Fruit fly (Drosophila melanogaster) whole organism, embryonic: ENCODE data around the gene CG31176.

Experiments used
- Abd-B ChIP-seq: fragments of 200-800 bp; sonication (Bioruptor generic); optimal IDR thresholded peaks from 2 replicates; lab custom pipeline; 2018; ENCODE audit warnings: missing biosample characterization, mild to moderate bottlenecking, missing genetic modification characterization, moderate library complexity
- B-H2 ChIP-seq: fragments of 200-800 bp; sonication (Bioruptor generic); optimal IDR thresholded peaks from 2 replicates; lab custom pipeline; 2018; ENCODE audit warnings: missing biosample characterization, mild to moderate bottlenecking, missing genetic modification characterization
- CG11085 ChIP-seq: fragments of 200-800 bp; sonication (Bioruptor generic); IDR thresholded peaks from 2 replicates; pipeline ENCODE4 v1.3.6; 2022; ENCODE audit warnings: missing biosample characterization, missing genetic modification characterization
- CG11560 ChIP-seq: fragments of 200-800 bp; sonication (Bioruptor generic); IDR thresholded peaks from 3 replicates; pipeline ENCODE4 v1.3.6; 2022; ENCODE audit warnings: missing biosample characterization, missing genetic modification characterization
- CG12659 ChIP-seq: fragments of 200-800 bp; sonication (Bioruptor generic); optimal IDR thresholded peaks from 3 replicates; lab custom pipeline; 2017; ENCODE audit warnings: mild to moderate bottlenecking, missing biosample characterization, missing genetic modification reagents, missing genetic modification characterization
- CG13123 ChIP-seq: fragments of 200-800 bp; sonication (Bioruptor generic); optimal IDR thresholded peaks from 2 replicates; lab custom pipeline; 2016; ENCODE audit warnings: missing biosample characterization, missing genetic modification characterization
- CG13296 ChIP-seq: fragments of 200-800 bp; sonication (Bioruptor generic); optimal IDR thresholded peaks from 3 replicates; lab custom pipeline; 2018; ENCODE audit warnings: missing biosample characterization, mild to moderate bottlenecking, missing genetic modification characterization
- CG13775 ChIP-seq: fragments of 200-800 bp; sonication (Bioruptor generic); optimal IDR thresholded peaks from 3 replicates; lab custom pipeline; 2017; ENCODE audit warnings: missing biosample characterization, mild to moderate bottlenecking, missing genetic modification characterization
- CG15011 ChIP-seq: fragments of 200-800 bp; sonication (Bioruptor generic); optimal IDR thresholded peaks from 3 replicates; lab custom pipeline; 2018; ENCODE audit warnings: missing biosample characterization, mild to moderate bottlenecking, missing genetic modification characterization
- CG15479 ChIP-seq: fragments of 200-800 bp; sonication (Bioruptor generic); optimal IDR thresholded peaks from 3 replicates; lab custom pipeline; 2019; ENCODE audit warnings: missing biosample characterization, mild to moderate bottlenecking, missing genetic modification characterization, moderate library complexity
- CG17568 ChIP-seq: fragments of 200-800 bp; sonication (Bioruptor generic); optimal IDR thresholded peaks from 2 replicates; lab custom pipeline; 2018; ENCODE audit warnings: missing biosample characterization, mild to moderate bottlenecking, missing genetic modification characterization, moderate library complexity
- CG17912 ChIP-seq: fragments of 200-800 bp; sonication (Bioruptor generic); optimal IDR thresholded peaks from 2 replicates; lab custom pipeline; 2018; ENCODE audit warnings: missing biosample characterization, mild to moderate bottlenecking, missing genetic modification characterization
- CG18619 ChIP-seq: fragments of 200-800 bp; sonication (Bioruptor generic); optimal IDR thresholded peaks from 3 replicates; lab custom pipeline; 2017; ENCODE audit warnings: missing biosample characterization, mild to moderate bottlenecking, missing genetic modification characterization
- CG2116 ChIP-seq: fragments of 200-800 bp; sonication (Bioruptor generic); optimal IDR thresholded peaks from 3 replicates; lab custom pipeline; 2018; ENCODE audit warnings: missing biosample characterization, mild to moderate bottlenecking, missing genetic modification characterization
- CG2120 ChIP-seq: fragments of 200-800 bp; sonication (Bioruptor generic); optimal IDR thresholded peaks from 3 replicates; lab custom pipeline; 2016; ENCODE audit warnings: missing biosample characterization, missing genetic modification characterization
- CG3163 ChIP-seq: fragments of 200-800 bp; sonication (Bioruptor generic); optimal IDR thresholded peaks from 3 replicates; lab custom pipeline; 2016; ENCODE audit warnings: missing biosample characterization, missing genetic modification characterization
- CG33557 ChIP-seq: fragments of 200-800 bp; sonication (Bioruptor generic); optimal IDR thresholded peaks from 2 replicates; lab custom pipeline; 2019; ENCODE audit warnings: missing biosample characterization, mild to moderate bottlenecking, missing genetic modification characterization, moderate library complexity
- CG6254 ChIP-seq: fragments of 200-800 bp; sonication (Bioruptor generic); optimal IDR thresholded peaks from 3 replicates; lab custom pipeline; 2017; ENCODE audit warnings: mild to moderate bottlenecking, missing biosample characterization, missing genetic modification reagents, missing genetic modification characterization
- CG7556 ChIP-seq: fragments of 200-800 bp; sonication (Bioruptor generic); optimal IDR thresholded peaks from 2 replicates; lab custom pipeline; 2017; ENCODE audit warnings: missing biosample characterization, mild to moderate bottlenecking, missing genetic modification characterization
- CG9727 ChIP-seq: fragments of 200-800 bp; sonication (Bioruptor generic); optimal IDR thresholded peaks from 3 replicates; lab custom pipeline; 2017; ENCODE audit warnings: missing biosample characterization, mild to moderate bottlenecking, missing genetic modification characterization
- CG9817 ChIP-seq: fragments of 200-800 bp; sonication (Bioruptor generic); optimal IDR thresholded peaks from 2 replicates; lab custom pipeline; 2018; ENCODE audit warnings: missing biosample characterization, mild to moderate bottlenecking, missing genetic modification characterization, moderate library complexity
- CTCF ChIP-seq: fragments of 200-800 bp; sonication (Bioruptor generic); optimal IDR thresholded peaks from 2 replicates; lab custom pipeline; 2017; ENCODE audit warnings: missing biosample characterization, mild to moderate bottlenecking, missing genetic modification characterization, moderate library complexity
- D19A ChIP-seq: fragments of 200-800 bp; optimal IDR thresholded peaks from 3 replicates; lab custom pipeline; 2019; ENCODE audit warnings: missing biosample characterization, mild to moderate bottlenecking, missing genetic modification characterization, moderate library complexity
- Dref ChIP-seq: fragments of 200-800 bp; sonication (Bioruptor generic); IDR thresholded peaks from 2 replicates; pipeline ENCODE4 v1.3.6; 2022; ENCODE audit warnings: missing biosample characterization, missing genetic modification characterization
- Fer3 ChIP-seq: fragments of 200-800 bp; sonication (Bioruptor generic); optimal IDR thresholded peaks from 2 replicates; lab custom pipeline; 2018; ENCODE audit warnings: missing biosample characterization, mild to moderate bottlenecking, missing genetic modification characterization, moderate library complexity
- Med ChIP-seq: fragments of 200-800 bp; sonication (Bioruptor generic); peaks from one replicate; lab custom pipeline; 2016; ENCODE audit warnings: missing biosample characterization, missing genetic modification characterization, mild to moderate bottlenecking, inconsistent platforms, moderate library complexity
- Mes4 ChIP-seq: fragments of 200-800 bp; sonication (Bioruptor generic); optimal IDR thresholded peaks from 2 replicates; lab custom pipeline; 2016; ENCODE audit warnings: missing biosample characterization, missing genetic modification characterization
- Optix ChIP-seq: fragments of 200-800 bp; sonication (Bioruptor generic); IDR thresholded peaks from 3 replicates; pipeline ENCODE4 v1.3.6; 2022; ENCODE audit warnings: missing biosample characterization, missing genetic modification characterization
- Ptx1 ChIP-seq: fragments of 200-800 bp; sonication (Bioruptor generic); IDR thresholded peaks from 2 replicates; pipeline ENCODE4 v1.3.6; 2022; ENCODE audit warnings: missing biosample characterization, missing genetic modification characterization
- Ssrp ChIP-seq: fragments of 200-800 bp; sonication (Bioruptor generic); optimal IDR thresholded peaks from 2 replicates; lab custom pipeline; 2018; ENCODE audit warnings: missing biosample characterization, mild to moderate bottlenecking, missing genetic modification characterization, moderate library complexity
- Usf ChIP-seq: fragments of 200-800 bp; sonication (Bioruptor generic); optimal IDR thresholded peaks from 2 replicates; lab custom pipeline; 2017; ENCODE audit warnings: missing genotype, missing biosample characterization, missing genetic modification characterization
- Xbp1 ChIP-seq: fragments of 200-800 bp; sonication (Bioruptor generic); optimal IDR thresholded peaks from 3 replicates; lab custom pipeline; 2016; ENCODE audit warnings: missing biosample characterization, mild to moderate bottlenecking, missing genetic modification characterization
- ap ChIP-seq: fragments of 200-800 bp; sonication (Bioruptor generic); IDR thresholded peaks from 2 replicates; pipeline ENCODE4 v1.3.6; 2022; ENCODE audit warnings: missing biosample characterization, missing genetic modification characterization
- bigmax ChIP-seq: fragments of 200-800 bp; sonication (Bioruptor generic); optimal IDR thresholded peaks from 2 replicates; lab custom pipeline; 2018; ENCODE audit warnings: missing biosample characterization, mild to moderate bottlenecking, missing genetic modification characterization
- btn ChIP-seq: fragments of 200-800 bp; sonication (Bioruptor generic); optimal IDR thresholded peaks from 2 replicates; lab custom pipeline; 2016; ENCODE audit warnings: missing biosample characterization, missing genetic modification characterization
- cad ChIP-seq: fragments of >200 bp; optimal IDR thresholded peaks from 2 replicates; lab custom pipeline; 2017; ENCODE audit warnings: missing biosample characterization, missing genetic modification characterization
- chif ChIP-seq, 2 experiments: fragments of 200-800 bp; sonication (Bioruptor generic); optimal IDR thresholded peaks; 3 replicates each; lab custom pipeline; 2016; ENCODE audit warnings: missing biosample characterization in 2 of 2, missing genetic modification characterization in 2 of 2
- dan ChIP-seq: fragments of 200-800 bp; sonication (Bioruptor generic); IDR thresholded peaks from 2 replicates; pipeline ENCODE4 v1.3.6; 2022; ENCODE audit warnings: missing biosample characterization, missing genetic modification characterization
- ewg ChIP-seq: fragments of 200-800 bp; sonication (Bioruptor generic); optimal IDR thresholded peaks from 3 replicates; lab custom pipeline; 2017; ENCODE audit warnings: mild to moderate bottlenecking, missing biosample characterization, missing genetic modification reagents, missing genetic modification characterization
- ftz-f1 ChIP-seq: fragments of 200-800 bp; sonication (Bioruptor generic); optimal IDR thresholded peaks from 2 replicates; lab custom pipeline; 2016; ENCODE audit warnings: missing biosample characterization, missing genetic modification characterization
- gem ChIP-seq: fragments of 200-800 bp; sonication (Bioruptor generic); optimal IDR thresholded peaks from 2 replicates; lab custom pipeline; 2019; ENCODE audit warnings: missing biosample characterization, mild to moderate bottlenecking, missing genetic modification characterization, moderate library complexity
- gsb-n ChIP-seq: fragments of 200-800 bp; sonication (Bioruptor generic); optimal IDR thresholded peaks from 3 replicates; lab custom pipeline; 2018; ENCODE audit warnings: missing biosample characterization, mild to moderate bottlenecking, missing genetic modification characterization
- hb ChIP-seq: fragments of 200-800 bp; sonication (Bioruptor generic); IDR thresholded peaks from 3 replicates; pipeline ENCODE4 v1.3.6; 2022; ENCODE audit warnings: missing biosample characterization, missing genetic modification characterization; ENCODE audit not compliant: partially characterized antibody
- klu ChIP-seq: fragments of 200-800 bp; sonication (Bioruptor generic); IDR thresholded peaks from 2 replicates; pipeline ENCODE4 v1.3.6; 2022; ENCODE audit warnings: missing biosample characterization, missing genetic modification characterization
- maf-S ChIP-seq: fragments of 200-800 bp; sonication (Bioruptor generic); optimal IDR thresholded peaks from 2 replicates; lab custom pipeline; 2016; ENCODE audit warnings: missing biosample characterization, missing genetic modification characterization
- org-1 ChIP-seq: fragments of 200-800 bp; sonication (Bioruptor generic); optimal IDR thresholded peaks from 2 replicates; lab custom pipeline; 2017; ENCODE audit warnings: missing biosample characterization, missing genetic modification characterization
- pb ChIP-seq: fragments of 200-800 bp; sonication (Bioruptor generic); optimal IDR thresholded peaks from 3 replicates; lab custom pipeline; 2016; ENCODE audit warnings: missing biosample characterization, missing genetic modification characterization
- sd ChIP-seq: fragments of 200-800 bp; sonication (Bioruptor generic); optimal IDR thresholded peaks from 3 replicates; lab custom pipeline; 2018; ENCODE audit warnings: missing biosample characterization, mild to moderate bottlenecking, missing genetic modification characterization, moderate library complexity
- tin ChIP-seq: fragments of 200-800 bp; sonication (Bioruptor generic); optimal IDR thresholded peaks from 3 replicates; lab custom pipeline; 2016; ENCODE audit warnings: missing biosample characterization, missing genetic modification characterization
- toy ChIP-seq: fragments of 200-800 bp; sonication (Bioruptor generic); IDR thresholded peaks from 2 replicates; pipeline ENCODE4 v1.3.6; 2022; ENCODE audit warnings: missing biosample characterization, missing genetic modification characterization

The CG31176 gene

dm6 chr3R:21632930-21633780 is 86.3 kb downstream of the CG31176 start (continued):
- TF ChIP-seq Xbp1 (GFP tag; lab: Kevin White, UChicago) (peak; percentile 30), CG11085 (GFP tag; lab: Robert Waterston, UW) (no peak), CG18619 (GFP tag; lab: Kevin White, UChicago) (peak; percentile 5), Abd-B (no peak), hb (GFP tag; lab: Robert Waterston, UW) (no peak), CG6254 (GFP tag; lab: Kevin White, UChicago) (peak; percentile 44), CG2116 (GFP tag; lab: Kevin White, UChicago) (no peak), chif (GFP tag; optimal IDR thresholded peaks at IDR 0.05; lab: Kevin White, UChicago) (peak in 1 of 2 experiments; percentile 11), gem (tag; lab: Kevin White, UChicago) (peak; percentile 78), Ssrp (tag; lab: Kevin White, UChicago) (peak; percentile 40), CG13123 (GFP tag; lab: Kevin White, UChicago) (no peak), ewg (GFP tag; lab: Kevin White, UChicago) (no peak), CG15011 (GFP tag; lab: Kevin White, UChicago) (no peak), Ptx1 (GFP tag; lab: Robert Waterston, UW) (no peak), CG12659 (GFP tag; lab: Kevin White, UChicago) (no peak), CG17568 (GFP tag; lab: Kevin White, UChicago) (no peak), CG13296 (GFP tag; lab: Kevin White, UChicago) (peak; percentile 35), ap (GFP tag; lab: Robert Waterston, UW) (no peak), Med (GFP tag; lab: Kevin White, UChicago) (peak; percentile 75), CTCF (GFP tag; lab: Kevin White, UChicago) (peak; percentile 8), Dref (no peak), tin (peak; percentile 3), CG3163 (GFP tag; lab: Kevin White, UChicago) (peak; percentile 84), Fer3 (tag; lab: Kevin White, UChicago) (peak; percentile 23), Optix (no peak), sd (tag; lab: Kevin White, UChicago) (peak; percentile 64), dan (GFP tag; lab: Robert Waterston, UW) (no peak), CG9817 (tag; lab: Kevin White, UChicago) (peak; percentile 4), Usf (no peak), org-1 (GFP tag; lab: Kevin White, UChicago) (no peak), pb (no peak), cad (GFP tag; lab: Kevin White, UChicago) (peak; percentile 30), CG2120 (GFP tag; lab: Kevin White, UChicago) (peak; percentile 27), toy (no peak), gsb-n (tag; lab: Kevin White, UChicago) (peak; percentile 58), ftz-f1 (no peak), CG33557 (GFP tag; lab: Kevin White, UChicago) (peak; percentile 66), CG11560 (tag; lab: Robert Waterston, UW) (no peak), CG17912 (GFP tag; lab: Kevin White, UChicago) (peak; percentile 28), D19A (tag; lab: Kevin White, UChicago) (peak; percentile 70), B-H2 (peak; percentile 69), CG13775 (GFP tag; lab: Kevin White, UChicago) (peak; percentile 26), btn (GFP tag; lab: Kevin White, UChicago) (no peak), CG7556 (GFP tag; lab: Kevin White, UChicago) (peak; percentile 69), CG9727 (GFP tag; lab: Kevin White, UChicago) (peak; percentile 40), klu (GFP tag; lab: Robert Waterston, UW) (no peak), maf-S (GFP tag; lab: Kevin White, UChicago) (no peak), bigmax (GFP tag; lab: Kevin White, UChicago) (no peak), CG15479 (no peak), Mes4 (GFP tag; lab: Kevin White, UChicago) (no peak)
